Fruit fly (Drosophila melanogaster): ENCODE data around the gene CG17806.

The CG17806 gene

dm6 chr3R:17828653-17829052, 25.6 kb upstream of the CG17806 start (continued):
- TF ChIP-seq zfh1 (GFP tag; IDR thresholded peaks at IDR 0.05) (0 out of 3 replicates have a peak, but pooled peaks have one; percentile 29), org-1 (GFP tag; optimal IDR thresholded peaks at IDR 0.05) (peak; percentile 36), gem (tag; optimal IDR thresholded peaks at IDR 0.05) (peak; percentile 40), Dll (GFP tag; IDR thresholded peaks at IDR 0.05; ENCODE audit: partially characterized antibody) (no peak), chn (GFP tag; optimal IDR thresholded peaks at IDR 0.05) (no peak), sisA (GFP tag; IDR thresholded peaks at IDR 0.05) (no peak), tna (GFP tag; IDR thresholded peaks at IDR 0.05; ENCODE audit: partially characterized antibody) (no peak), sens (GFP tag) (peak; percentile 74), Doc3 (GFP tag; IDR thresholded peaks at IDR 0.05; ENCODE audit: partially characterized antibody) (no peak), CG6854 (GFP tag; optimal IDR thresholded peaks at IDR 0.05) (no peak), tio (GFP tag; optimal IDR thresholded peaks at IDR 0.05) (no peak), lola (GFP tag; optimal IDR thresholded peaks at IDR 0.05) (peak in 1 of 3 experiments; percentile 48), hkb (optimal IDR thresholded peaks at IDR 0.05) (no peak), hkb (GFP tag; IDR thresholded peaks at IDR 0.05) (peak; percentile 25; the same call in 1 of the 2 replicates), D (optimal IDR thresholded peaks at IDR 0.05) (no peak), D (GFP tag; optimal IDR thresholded peaks at IDR 0.05) (peak; percentile 25), MTF-1 (GFP tag; optimal IDR thresholded peaks at IDR 0.05; ENCODE audit: borderline replicate concordance) (peak; percentile 56), CG9727 (GFP tag; optimal IDR thresholded peaks at IDR 0.05) (peak; percentile 16), CG7357 (GFP tag; IDR thresholded peaks at IDR 0.05) (no peak), CG43689 (GFP tag; IDR thresholded peaks at IDR 0.05) (no peak), eve (GFP tag; optimal IDR thresholded peaks at IDR 0.05) (peak in 1 of 2 experiments; percentile 53), gce (GFP tag; IDR thresholded peaks at IDR 0.05) (no peak), hth (optimal IDR thresholded peaks at IDR 0.05) (no peak), odd (GFP tag; optimal IDR thresholded peaks at IDR 0.05) (peak; percentile 60), crol (GFP tag; IDR thresholded peaks at IDR 0.05) (peak; percentile 68), Xrp1 (GFP tag; IDR thresholded peaks at IDR 0.05) (peak; percentile 50), slbo (GFP tag; IDR thresholded peaks at IDR 0.05) (peak; percentile 11; the same call in 1 of the 2 replicates), ATbp (GFP tag; optimal IDR thresholded peaks at IDR 0.05) (peak; percentile 74), Stat92E (GFP tag; optimal IDR thresholded peaks at IDR 0.05) (no peak), CG18262 (tag; optimal IDR thresholded peaks at IDR 0.05) (peak; percentile 47), sima (GFP tag; optimal IDR thresholded peaks at IDR 0.05) (no peak), MESR4 (GFP tag; optimal IDR thresholded peaks at IDR 0.05) (no peak), CG12155 (GFP tag; optimal IDR thresholded peaks at IDR 0.05) (no peak), CG18599 (GFP tag; optimal IDR thresholded peaks at IDR 0.05) (peak; percentile 24), CG15514 (GFP tag; optimal IDR thresholded peaks at IDR 0.05) (no peak), Vsx1 (GFP tag; optimal IDR thresholded peaks at IDR 0.05) (peak; percentile 62), da (GFP tag; optimal IDR thresholded peaks at IDR 0.05) (no peak), CG17361 (GFP tag; IDR thresholded peaks at IDR 0.05) (no peak), CG15011 (GFP tag; optimal IDR thresholded peaks at IDR 0.05) (no peak), HLHmδ (GFP tag; optimal IDR thresholded peaks at IDR 0.05) (peak; percentile 56), Usf (GFP tag; optimal IDR thresholded peaks at IDR 0.05) (no peak), CG6765 (GFP tag; optimal IDR thresholded peaks at IDR 0.05) (no peak), PHDP (tag; optimal IDR thresholded peaks at IDR 0.05) (peak; percentile 50), TFAM (GFP tag; optimal IDR thresholded peaks at IDR 0.05) (no peak), CG33557 (GFP tag; optimal IDR thresholded peaks at IDR 0.05) (peak; percentile 62), Gsc (GFP tag; IDR thresholded peaks at IDR 0.05) (no peak), klu (GFP tag; IDR thresholded peaks at IDR 0.05) (no peak), disco-r (GFP tag; optimal IDR thresholded peaks at IDR 0.05) (no peak), CG2712 (tag; optimal IDR thresholded peaks at IDR 0.05) (peak; percentile 16), Bteb2 (GFP tag; optimal IDR thresholded peaks at IDR 0.05) (no peak), maf-S (GFP tag; optimal IDR thresholded peaks at IDR 0.05) (no peak)
